Worm (Caenorhabditis elegans): Measurements from ENCODE around the gene zip-9.
A peak's percentile ranks its signal among the peaks of the same experiment; 100 is the strongest.

The zip-9 gene

ce11 chrV:10896295-10896694 lies 46.0 kb upstream of the zip-9 start, which contains the start of gene F32D8.13:
F32D8.13 (minus strand) TSS chrV:10896543.
- TF ChIP-seq tbx-7 (tag; optimal IDR thresholded peaks at IDR 0.05) (no peak), sdc-2 (tag; optimal IDR thresholded peaks at IDR 0.05) (no peak), hlh-8 (tag; optimal IDR thresholded peaks at IDR 0.05) (no peak), pha-2 (tag; optimal IDR thresholded peaks at IDR 0.05) (no peak), pat-9 (tag; optimal IDR thresholded peaks at IDR 0.05) (no peak), fkh-10 (GFP tag; optimal IDR thresholded peaks at IDR 0.05) (no peak), sox-4 (tag; optimal IDR thresholded peaks at IDR 0.05) (no peak), hlh-6 (tag; optimal IDR thresholded peaks at IDR 0.05) (no peak)

DNA sequence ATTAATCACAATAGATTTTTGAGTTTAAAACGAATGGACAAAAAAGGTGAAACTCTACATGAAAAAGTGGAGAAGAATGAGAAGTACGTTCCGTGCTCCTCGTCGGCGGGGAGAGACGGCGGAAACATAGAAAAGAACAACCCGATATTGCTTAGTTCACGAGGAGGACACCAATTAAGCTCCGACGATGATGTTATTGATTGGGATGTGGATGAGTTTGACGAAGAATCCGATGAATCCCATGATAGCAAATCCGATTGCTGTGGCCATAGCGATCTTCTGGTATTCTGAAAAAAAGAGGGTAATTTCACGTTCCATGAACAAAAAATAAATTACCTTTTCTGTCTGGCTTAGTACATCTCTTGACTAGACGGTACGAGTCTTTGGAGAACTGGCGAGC lies 45.6 kb upstream of the zip-9 start:
- TF ChIP-seq che-1 (tag; optimal IDR thresholded peaks at IDR 0.05) (no peak), nhr-232 (tag; optimal IDR thresholded peaks at IDR 0.05) (no peak), pat-9 (tag; optimal IDR thresholded peaks at IDR 0.05) (no peak), gmeb-2 (tag; optimal IDR thresholded peaks at IDR 0.05) (no peak), elt-4 (tag; optimal IDR thresholded peaks at IDR 0.05) (no peak), ceh-30 (tag; optimal IDR thresholded peaks at IDR 0.05) (no peak), zip-5 (tag; optimal IDR thresholded peaks at IDR 0.05) (no peak), pros-1 (tag; optimal IDR thresholded peaks at IDR 0.05) (no peak), ceh-14 (tag; optimal IDR thresholded peaks at IDR 0.05) (no peak), hlh-8 (tag; optimal IDR thresholded peaks at IDR 0.05) (no peak), lim-6 (tag; optimal IDR thresholded peaks at IDR 0.05) (no peak), fkh-6 (tag; optimal IDR thresholded peaks at IDR 0.05) (no peak), ceh-19 (GFP tag; optimal IDR thresholded peaks at IDR 0.05) (no peak), C08G9.2 (tag; optimal IDR thresholded peaks at IDR 0.05) (no peak), ceh-9 (tag; optimal IDR thresholded peaks at IDR 0.05) (no peak), sox-4 (tag; optimal IDR thresholded peaks at IDR 0.05) (no peak), pax-1 (tag; optimal IDR thresholded peaks at IDR 0.05) (no peak), tbx-2 (tag; optimal IDR thresholded peaks at IDR 0.05) (no peak)

ce11 chrV:10897106-10897171 lies 45.3 kb upstream of the zip-9 start, which contains the start of gene sec-61.G:
sec-61.G (minus strand) TSS chrV:10897143.
- TF ChIP-seq ttx-3 (tag; optimal IDR thresholded peaks at IDR 0.05): no peak
- TF ChIP-seq sox-4 (tag; optimal IDR thresholded peaks at IDR 0.05): no peak
- TF ChIP-seq hlh-6 (tag; optimal IDR thresholded peaks at IDR 0.05): no peak
- TF ChIP-seq fkh-10 (GFP tag; optimal IDR thresholded peaks at IDR 0.05): no peak
- no peak for TF ChIP-seq hlh-30 (tag; optimal IDR thresholded peaks at IDR 0.05; ENCODE audit: insufficient read depth)
- no peak for TF ChIP-seq eyg-1 (tag; optimal IDR thresholded peaks at IDR 0.05)
- TF ChIP-seq hlh-8 (tag; optimal IDR thresholded peaks at IDR 0.05): no peak
- TF ChIP-seq lin-11 (tag; optimal IDR thresholded peaks at IDR 0.05): no peak
- TF ChIP-seq pag-3 (tag; optimal IDR thresholded peaks at IDR 0.05; ENCODE audit: borderline replicate concordance): no peak
- no peak for TF ChIP-seq ceh-30 (tag; optimal IDR thresholded peaks at IDR 0.05)
- TF ChIP-seq fkh-6 (tag; optimal IDR thresholded peaks at IDR 0.05): no peak
- TF ChIP-seq madf-2 (tag; optimal IDR thresholded peaks at IDR 0.05): no peak
- no peak for TF ChIP-seq elt-4 (tag; optimal IDR thresholded peaks at IDR 0.05)
- TF ChIP-seq C38D4.7 (GFP tag; optimal IDR thresholded peaks at IDR 0.05): no peak

ce11 chrV:10897172-10897571 lies 45.1 kb upstream of the zip-9 start:
- TF ChIP-seq ceh-24 (tag; optimal IDR thresholded peaks at IDR 0.05) (no peak), dve-1 (tag; optimal IDR thresholded peaks at IDR 0.05) (peak; percentile 95), K02D7.2 (tag; optimal IDR thresholded peaks at IDR 0.05) (peak; percentile 21), mec-3 (tag; optimal IDR thresholded peaks at IDR 0.05; ENCODE audit: borderline replicate concordance) (no peak), hlh-8 (tag; optimal IDR thresholded peaks at IDR 0.05) (peak; percentile 53), ama-1 (optimal IDR thresholded peaks at IDR 0.05) (no peak), nhr-232 (tag; optimal IDR thresholded peaks at IDR 0.05) (no peak), ceh-19 (GFP tag; optimal IDR thresholded peaks at IDR 0.05) (peak; percentile 65), odd-2 (tag; optimal IDR thresholded peaks at IDR 0.05) (no peak), dmd-4 (tag; optimal IDR thresholded peaks at IDR 0.05; ENCODE audit: borderline replicate concordance) (peak; percentile 23), sox-2 (GFP tag; IDR thresholded peaks at IDR 0.05) (no peak; the same call in 1 of the 2 replicates), syd-9 (tag; optimal IDR thresholded peaks at IDR 0.05) (peak; percentile 47), C08G9.2 (tag; optimal IDR thresholded peaks at IDR 0.05) (peak; percentile 73), sdc-2 (tag; optimal IDR thresholded peaks at IDR 0.05) (peak; percentile 52), ceh-14 (tag; optimal IDR thresholded peaks at IDR 0.05) (peak; percentile 77), elt-4 (tag; optimal IDR thresholded peaks at IDR 0.05) (no peak), zip-5 (tag; optimal IDR thresholded peaks at IDR 0.05) (peak; percentile 50), fkh-10 (GFP tag; optimal IDR thresholded peaks at IDR 0.05) (peak; percentile 17), ceh-30 (tag; optimal IDR thresholded peaks at IDR 0.05) (peak; percentile 83), pag-3 (tag; optimal IDR thresholded peaks at IDR 0.05; ENCODE audit: borderline replicate concordance) (no peak), fax-1 (tag; optimal IDR thresholded peaks at IDR 0.05) (peak; percentile 49), fkh-6 (tag; optimal IDR thresholded peaks at IDR 0.05) (peak; percentile 40), ceh-48 (tag; optimal IDR thresholded peaks at IDR 0.05) (peak; percentile 49), nhr-11 (tag; optimal IDR thresholded peaks at IDR 0.05) (peak; percentile 7), eyg-1 (tag; optimal IDR thresholded peaks at IDR 0.05) (peak; percentile 67), pax-1 (tag; optimal IDR thresholded peaks at IDR 0.05) (peak; percentile 97), lim-6 (tag; optimal IDR thresholded peaks at IDR 0.05) (peak; percentile 57), Y22D7AL.16 (tag; optimal IDR thresholded peaks at IDR 0.05) (peak; percentile 60), elt-2 (tag; optimal IDR thresholded peaks at IDR 0.05) (peak; percentile 82), pqm-1 (tag; optimal IDR thresholded peaks at IDR 0.05) (peak; percentile 51), ztf-16 (tag; optimal IDR thresholded peaks at IDR 0.05) (peak; percentile 68)

Data from whole organism, late embryonic.